Worm (Caenorhabditis elegans) whole organism, early embryonic: ENCODE results near the gene D1014.5.

ENCODE experiments used
- B0310.2 ChIP-seq: sonication (generic microtip); optimal IDR thresholded peaks from 2 replicates; lab custom pipeline; 2016; ENCODE audit warnings: mild to moderate bottlenecking, missing genetic modification characterization, missing compliant biosample characterization
- F13C5.2 ChIP-seq: sonication (generic microtip); optimal IDR thresholded peaks from 2 replicates; lab custom pipeline; 2017; ENCODE audit warnings: mild to moderate bottlenecking, missing genetic modification characterization, inconsistent platforms, missing compliant biosample characterization
- ceh-13 ChIP-seq: fragments of 200-800 bp; sonication (Bioruptor generic); optimal IDR thresholded peaks from 2 replicates; lab custom pipeline; 2018; ENCODE audit warnings: mild to moderate bottlenecking, missing genetic modification characterization, missing compliant biosample characterization
- hmbx-1 ChIP-seq: sonication (generic microtip); optimal IDR thresholded peaks from 2 replicates; lab custom pipeline; 2016; ENCODE audit warnings: mild to moderate bottlenecking, missing genetic modification characterization, missing compliant biosample characterization
- tra-4 ChIP-seq: sonication (generic microtip); optimal IDR thresholded peaks from 2 replicates; lab custom pipeline; 2017; ENCODE audit warnings: missing genetic modification characterization, missing compliant biosample characterization

DNA sequence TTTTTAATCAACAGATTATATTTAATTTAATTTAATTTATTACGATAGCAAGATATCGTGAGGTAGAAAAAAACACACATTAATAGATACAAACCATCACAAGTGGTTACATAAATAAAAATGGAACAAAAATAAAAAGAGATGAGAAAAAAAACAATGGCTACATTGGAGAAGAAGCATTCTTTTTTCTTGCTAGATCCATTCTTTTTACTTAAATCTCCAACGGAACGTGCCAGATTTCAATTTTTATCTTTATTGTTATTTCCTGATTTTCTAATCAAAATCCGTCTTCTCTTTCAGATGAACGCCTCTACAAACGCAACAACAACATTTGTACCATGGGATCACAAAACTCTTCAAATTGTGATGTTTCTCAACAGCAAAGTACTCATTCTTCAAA lies 20.1 kb downstream of the D1014.5 start, which contains the start of gene D1014.2:
- TF ChIP-seq tra-4 (no peak), ceh-13 (GFP tag; lab: Kevin White, UChicago) (no peak), hmbx-1 (tag; lab: Kevin White, UChicago) (no peak), B0310.2 (tag; lab: Kevin White, UChicago) (no peak), F13C5.2 (tag; lab: Kevin White, UChicago) (no peak)
